Worm (Caenorhabditis elegans): Measurements from ENCODE around the gene str-79.

DNA sequence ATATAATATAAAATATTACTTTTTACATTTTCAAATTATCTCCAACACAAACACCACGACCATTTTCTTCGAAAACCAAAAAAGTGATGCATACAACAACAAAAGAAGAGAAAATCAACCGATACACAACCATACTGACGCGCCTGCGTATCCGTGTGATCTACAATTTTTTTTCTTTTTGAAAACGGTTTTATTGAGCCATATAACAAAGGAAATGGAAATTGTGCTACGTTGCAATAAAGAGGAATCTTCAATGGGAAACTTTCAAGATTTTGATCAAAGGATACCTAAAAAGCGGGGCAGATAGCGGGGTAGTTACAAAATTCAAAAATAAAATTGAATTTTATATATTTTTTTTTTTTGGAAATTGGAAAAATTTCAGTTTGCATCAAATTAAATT lies 5.0 kb downstream of the str-79 start, which contains the start of gene F52D2.5:
- TF ChIP-seq him-1 (tag; optimal IDR thresholded peaks at IDR 0.05) (no peak), dao-5 (tag; optimal IDR thresholded peaks at IDR 0.05) (no peak)

Measured in whole organism, L4/young adult.